Worm (Caenorhabditis elegans) whole organism, late embryonic: ENCODE measurements around the gene E04D5.4.

Experiments
- F13H6.1 ChIP-seq: sonication (generic microtip); optimal IDR thresholded peaks from 2 replicates; lab custom pipeline; 2016; ENCODE audit warnings: missing genetic modification characterization, missing compliant biosample characterization
- ceh-34 ChIP-seq: sonication (generic microtip); optimal IDR thresholded peaks from 2 replicates; lab custom pipeline; 2016; ENCODE audit warnings: mild to moderate bottlenecking, missing genetic modification characterization, missing compliant biosample characterization
- pag-3 ChIP-seq: sonication (generic microtip); optimal IDR thresholded peaks from 2 replicates; lab custom pipeline; 2016; ENCODE audit warnings: missing compliant biosample characterization, missing genetic modification characterization, borderline replicate concordance
- pqm-1 ChIP-seq: sonication (generic microtip); optimal IDR thresholded peaks from 2 replicates; lab custom pipeline; 2016; ENCODE audit warnings: missing genetic modification characterization, missing compliant biosample characterization
- rnt-1 ChIP-seq: sonication (generic microtip); optimal IDR thresholded peaks from 2 replicates; lab custom pipeline; 2016; ENCODE audit warnings: missing genetic modification characterization, missing compliant biosample characterization

ce11 chrII:10393282-10394179, 46.5 kb upstream of the E04D5.4 start, which contains the start of gene gpd-1:
- no peak for TF ChIP-seq rnt-1
- no peak for TF ChIP-seq ceh-34 (tag; lab: Kevin White, UChicago)
- no peak for TF ChIP-seq pag-3 (tag; lab: Kevin White, UChicago)
- no peak for TF ChIP-seq pqm-1
- TF ChIP-seq F13H6.1 (tag; lab: Kevin White, UChicago), result no peak
